Worm (Caenorhabditis elegans): ENCODE results near the gene C40C9.3.

DNA sequence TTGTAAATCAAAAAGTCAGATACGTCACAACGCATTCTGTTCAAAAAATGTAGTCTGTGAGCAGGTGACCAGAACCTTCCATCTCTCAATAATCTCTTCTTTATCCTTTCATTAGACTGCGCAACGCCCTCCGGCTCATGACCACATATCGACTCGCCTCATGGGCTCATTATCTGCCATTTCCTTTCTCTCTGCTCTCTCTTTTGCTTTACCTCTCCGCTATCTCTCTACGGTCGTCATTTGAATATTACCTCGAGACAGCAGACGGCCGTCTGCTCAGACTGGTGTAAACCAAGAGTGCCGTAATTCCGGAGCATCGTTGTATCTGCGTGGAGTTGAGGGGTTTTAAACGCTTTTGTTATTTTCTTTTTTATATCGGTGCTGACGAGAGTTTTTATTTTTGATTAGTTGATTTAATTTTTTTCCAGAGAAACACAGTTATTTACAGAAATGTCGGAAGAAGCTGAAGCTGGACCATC, 49.3 kb upstream of the C40C9.3 start, which contains the start of gene bra-1:
- TF ChIP-seq dpl-1 (GFP tag; optimal IDR thresholded peaks at IDR 0.05) (no peak), ztf-25 (GFP tag; IDR thresholded peaks at IDR 0.05) (no peak), unc-62 (GFP tag; optimal IDR thresholded peaks at IDR 0.05) (no peak), Y79H2A.3 (GFP tag; conservative IDR thresholded peaks at IDR 0.05) (no peak), nfya-1 (tag; optimal IDR thresholded peaks at IDR 0.05; ENCODE audit: borderline replicate concordance, insufficient read depth) (no peak), rcor-1 (GFP tag; IDR thresholded peaks at IDR 0.05) (no peak), snpc-1.3 (tag; optimal IDR thresholded peaks at IDR 0.05; ENCODE audit: insufficient read depth) (no peak), mel-28 (tag; optimal IDR thresholded peaks at IDR 0.05; ENCODE audit: borderline replicate concordance) (no peak), lir-1 (GFP tag; conservative IDR thresholded peaks at IDR 0.05) (no peak), attf-5 (GFP tag; optimal IDR thresholded peaks at IDR 0.05) (peak; percentile 35), him-1 (tag; optimal IDR thresholded peaks at IDR 0.05) (no peak), snpc-4 (GFP tag; optimal IDR thresholded peaks at IDR 0.05) (no peak), snpc-4 (tag; optimal IDR thresholded peaks at IDR 0.05) (no peak)

Measured in whole organism, young adult.